Worm (Caenorhabditis elegans): Measurements from ENCODE around the gene srx-59.

Gene srx-59

DNA sequence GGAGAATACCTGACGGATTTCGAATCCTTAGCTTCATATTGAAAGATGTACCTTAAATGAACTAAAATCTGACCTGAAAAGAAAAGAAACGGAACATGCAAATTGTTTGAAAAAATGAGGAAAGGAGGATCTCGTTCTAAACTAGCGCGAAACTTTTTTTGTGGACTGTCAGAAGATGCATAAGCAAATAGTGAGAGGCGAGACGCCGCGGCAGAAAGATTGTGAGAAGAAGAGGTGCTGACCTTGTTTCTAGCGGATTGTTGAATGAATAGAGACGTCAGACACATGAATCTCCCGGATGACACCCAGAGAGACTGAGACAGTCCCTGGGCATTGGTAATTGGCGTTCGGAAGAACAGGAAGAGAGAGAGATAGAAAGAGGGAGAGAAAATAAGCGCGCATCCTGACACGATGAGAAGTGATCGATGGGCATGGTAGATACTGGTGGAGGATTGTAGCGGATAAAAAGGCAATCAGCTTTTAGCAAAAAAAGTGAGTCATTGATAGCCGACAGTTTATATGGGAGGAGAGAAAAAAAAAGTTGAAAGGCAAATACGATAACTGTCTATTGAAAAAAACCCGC is 1.6 kb upstream of the srx-59 start, which contains the start of gene ptr-15:
TSS of gene ptr-15 (minus strand) at position 51 of the 583 bp plus-strand sequence.
- TF ChIP-seq R02D3.7 (tag; optimal IDR thresholded peaks at IDR 0.05) (no peak), nhr-21 (tag; optimal IDR thresholded peaks at IDR 0.05) (peak; percentile 24), crh-2 (tag; optimal IDR thresholded peaks at IDR 0.05) (no peak), ama-1 (optimal IDR thresholded peaks at IDR 0.05) (no peak), fos-1 (tag; optimal IDR thresholded peaks at IDR 0.05) (peak; percentile 10), sma-9 (GFP tag; optimal IDR thresholded peaks at IDR 0.05) (no peak), sma-9 (tag; optimal IDR thresholded peaks at IDR 0.05) (no peak), alr-1 (tag; optimal IDR thresholded peaks at IDR 0.05) (no peak), unc-39 (tag; optimal IDR thresholded peaks at IDR 0.05) (no peak), nhr-12 (tag; optimal IDR thresholded peaks at IDR 0.05) (no peak), zag-1 (tag; optimal IDR thresholded peaks at IDR 0.05) (no peak), ztf-4 (tag; optimal IDR thresholded peaks at IDR 0.05) (no peak), nhr-11 (tag; optimal IDR thresholded peaks at IDR 0.05) (no peak), nhr-237 (tag; optimal IDR thresholded peaks at IDR 0.05) (no peak), peb-1 (tag; optimal IDR thresholded peaks at IDR 0.05) (peak; percentile 30), nhr-10 (tag; optimal IDR thresholded peaks at IDR 0.05) (no peak), nhr-25 (tag; optimal IDR thresholded peaks at IDR 0.05) (no peak), C34F6.9 (tag; optimal IDR thresholded peaks at IDR 0.05) (no peak), Y55F3AM.14 (GFP tag; optimal IDR thresholded peaks at IDR 0.05) (no peak), ceh-16 (tag; optimal IDR thresholded peaks at IDR 0.05) (no peak), mab-5 (tag; optimal IDR thresholded peaks at IDR 0.05) (no peak), ceh-82 (tag; optimal IDR thresholded peaks at IDR 0.05) (no peak), aly-2 (tag; optimal IDR thresholded peaks at IDR 0.05) (no peak), unc-62 (GFP tag; optimal IDR thresholded peaks at IDR 0.05) (no peak), dmd-4 (tag; optimal IDR thresholded peaks at IDR 0.05) (no peak), sem-4 (tag; optimal IDR thresholded peaks at IDR 0.05) (no peak)

DNA sequence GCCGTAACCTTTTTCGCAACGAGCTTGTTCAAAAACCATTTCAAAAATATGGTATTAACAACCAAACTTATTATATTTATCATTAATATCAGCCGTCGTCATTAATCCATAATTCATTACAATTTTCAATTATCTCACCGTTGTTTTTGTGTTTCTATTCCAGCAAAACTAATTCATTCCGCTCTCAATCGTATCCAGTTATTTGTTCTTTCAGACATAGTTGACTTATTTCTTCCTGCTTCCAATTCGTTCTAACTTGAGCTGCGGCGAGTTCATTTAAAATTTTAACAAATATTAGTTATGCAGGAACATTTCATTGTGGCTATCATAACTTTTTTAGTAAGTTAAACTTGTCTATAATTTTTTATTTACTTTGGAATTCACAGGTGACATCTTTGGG is 4.4 kb downstream of the srx-59 start, which contains the start of gene srx-16:
TSS of gene srx-16 (plus strand) at position 301 of the 400 bp plus-strand sequence.
- TF ChIP-seq C34F6.9 (tag; optimal IDR thresholded peaks at IDR 0.05) (no peak), nhr-10 (tag; optimal IDR thresholded peaks at IDR 0.05) (no peak), Y55F3AM.14 (GFP tag; optimal IDR thresholded peaks at IDR 0.05) (no peak), alr-1 (tag; optimal IDR thresholded peaks at IDR 0.05) (no peak)

DNA sequence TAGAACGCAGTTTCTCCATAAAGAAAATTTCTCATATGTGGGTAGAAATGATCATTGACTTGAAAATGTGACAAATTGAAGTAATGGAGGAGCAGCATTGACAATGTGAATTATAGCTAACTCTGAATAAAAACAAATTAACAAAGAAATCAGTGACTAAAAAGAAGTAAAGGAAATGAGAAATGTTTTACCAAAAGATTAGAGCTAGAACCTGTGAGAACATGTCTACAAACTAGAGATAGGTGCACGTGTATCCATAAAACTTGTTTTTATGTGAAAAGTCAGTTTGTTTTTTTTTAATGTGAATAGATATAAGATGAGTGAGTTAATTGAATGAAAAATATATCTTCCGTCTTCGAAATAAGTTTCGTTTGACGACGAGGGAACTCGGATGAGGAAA is 7.4 kb downstream of the srx-59 start, which contains the start of gene sre-12:
TSS of gene sre-12 (minus strand) at position 101 of the 400 bp plus-strand sequence.
- no peak for TF ChIP-seq nhr-12 (tag; optimal IDR thresholded peaks at IDR 0.05)

DNA sequence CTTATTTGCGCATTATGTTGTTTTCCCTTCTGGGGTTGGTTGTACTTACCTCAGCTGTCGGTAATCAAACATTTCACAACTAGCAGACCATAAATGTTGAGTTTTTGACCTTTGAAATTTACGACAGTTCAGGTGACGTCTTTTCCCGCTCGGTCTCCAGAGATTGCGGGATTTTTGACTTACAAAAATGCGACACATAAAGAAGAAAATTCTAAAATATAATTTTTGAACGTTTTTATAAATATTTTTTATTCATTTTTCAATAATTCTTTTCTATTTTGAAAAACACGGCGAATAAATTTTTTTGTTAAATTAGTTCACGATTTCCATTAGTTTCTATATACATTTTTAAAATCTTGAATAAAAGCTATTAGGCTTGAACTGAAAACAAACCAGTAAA is 11.1 kb downstream of the srx-59 start, which contains the start of gene nhr-161:
TSS of gene nhr-161 (minus strand) at position 101 of the 400 bp plus-strand sequence.
- TF ChIP-seq sma-3 (GFP tag; optimal IDR thresholded peaks at IDR 0.05) = no peak
- TF ChIP-seq elt-3 (tag; optimal IDR thresholded peaks at IDR 0.05) = no peak
- TF ChIP-seq unc-62 (GFP tag; optimal IDR thresholded peaks at IDR 0.05) = no peak
- no peak for TF ChIP-seq unc-55 (GFP tag; optimal IDR thresholded peaks at IDR 0.05)
- no peak for TF ChIP-seq ztf-4 (tag; optimal IDR thresholded peaks at IDR 0.05)
- TF ChIP-seq unc-39 (tag; optimal IDR thresholded peaks at IDR 0.05) = no peak
- no peak for TF ChIP-seq mab-5 (tag; optimal IDR thresholded peaks at IDR 0.05)
- TF ChIP-seq nhr-12 (tag; optimal IDR thresholded peaks at IDR 0.05) = no peak
- no peak for TF ChIP-seq nhr-77 (tag; optimal IDR thresholded peaks at IDR 0.05)
- TF ChIP-seq nhr-129 (tag; optimal IDR thresholded peaks at IDR 0.05) = no peak
- no peak for TF ChIP-seq nhr-237 (tag; optimal IDR thresholded peaks at IDR 0.05)
- TF ChIP-seq mbf-1 (tag; optimal IDR thresholded peaks at IDR 0.05) = no peak
- TF ChIP-seq nhr-6 (tag; optimal IDR thresholded peaks at IDR 0.05) = no peak
- TF ChIP-seq lin-39 (tag; optimal IDR thresholded peaks at IDR 0.05) = no peak
- TF ChIP-seq ZK546.5 (tag; optimal IDR thresholded peaks at IDR 0.05) = no peak

- no peak for TF ChIP-seq nhr-6 (tag; optimal IDR thresholded peaks at IDR 0.05)
- TF ChIP-seq ceh-16 (tag; optimal IDR thresholded peaks at IDR 0.05) = no peak
- TF ChIP-seq C34F6.9 (tag; optimal IDR thresholded peaks at IDR 0.05) = no peak
- no peak for TF ChIP-seq lin-13 (GFP tag; optimal IDR thresholded peaks at IDR 0.05)
- no peak for TF ChIP-seq nhr-25 (tag; optimal IDR thresholded peaks at IDR 0.05)
- TF ChIP-seq sem-4 (tag; optimal IDR thresholded peaks at IDR 0.05) = no peak
- TF ChIP-seq nhr-11 (tag; optimal IDR thresholded peaks at IDR 0.05) = no peak
- TF ChIP-seq ZK546.5 (tag; optimal IDR thresholded peaks at IDR 0.05) = no peak
- TF ChIP-seq peb-1 (tag; optimal IDR thresholded peaks at IDR 0.05) = no peak
- TF ChIP-seq nhr-129 (tag; optimal IDR thresholded peaks at IDR 0.05) = no peak
- TF ChIP-seq ztf-11 (tag; optimal IDR thresholded peaks at IDR 0.05) = no peak
- TF ChIP-seq nhr-77 (tag; optimal IDR thresholded peaks at IDR 0.05) = no peak
- no peak for TF ChIP-seq elt-1 (tag; optimal IDR thresholded peaks at IDR 0.05)
- no peak for TF ChIP-seq skn-1 (tag; optimal IDR thresholded peaks at IDR 0.05)
- no peak for TF ChIP-seq fos-1 (tag; optimal IDR thresholded peaks at IDR 0.05)
- TF ChIP-seq elt-3 (tag; optimal IDR thresholded peaks at IDR 0.05) = no peak
- TF ChIP-seq unc-55 (GFP tag; optimal IDR thresholded peaks at IDR 0.05) = no peak
- no peak for TF ChIP-seq sma-3 (GFP tag; optimal IDR thresholded peaks at IDR 0.05)
- TF ChIP-seq aly-2 (tag; optimal IDR thresholded peaks at IDR 0.05) = no peak
Measured at ce11 chrV:6985943-6986342, 14.3 kb downstream of the srx-59 start, which contains the start of gene nhr-163. Gene nhr-163 (minus strand): TSS chrV:6986043.

All from whole organism, L2 larva.